Worm (Caenorhabditis elegans): ENCODE data around the gene nspc-19.

nspc-19 gene

ce11 chrX:14492441-14492840, 36.1 kb upstream of the nspc-19 start:
- TF ChIP-seq pbrm-1 (GFP tag; IDR thresholded peaks at IDR 0.05) = no peak
- TF ChIP-seq zim-3 (tag; optimal IDR thresholded peaks at IDR 0.05) = no peak
- TF ChIP-seq nhr-27 (tag; optimal IDR thresholded peaks at IDR 0.05) = no peak

- 0 out of 2 replicates have a peak, but pooled peaks have one; percentile 6 for TF ChIP-seq egl-18 (GFP tag; IDR thresholded peaks at IDR 0.05)
- no peak for TF ChIP-seq unc-130 (GFP tag; optimal IDR thresholded peaks at IDR 0.05)
These were observed 33.4 kb upstream of the nspc-19 start for ce11 chrX:14495075-14495474.

- no peak for TF ChIP-seq F39B2.1 (GFP tag; IDR thresholded peaks at IDR 0.05)
- TF ChIP-seq T26A5.8 (tag; optimal IDR thresholded peaks at IDR 0.05) = no peak
- no peak for TF ChIP-seq ztf-25 (GFP tag; IDR thresholded peaks at IDR 0.05)
- no peak for TF ChIP-seq ztf-26 (tag; optimal IDR thresholded peaks at IDR 0.05)
- no peak for TF ChIP-seq Y67H2A.10 (GFP tag; conservative IDR thresholded peaks at IDR 0.05)
- TF ChIP-seq lag-1 (GFP tag; IDR thresholded peaks at IDR 0.05) = no peak
These were observed 32.7 kb upstream of the nspc-19 start, which contains the start of gene ztf-14 for ce11 chrX:14495785-14496184. Gene ztf-14, plus strand, starts transcription at chrX:14496085.

ce11 chrX:14496545-14496944, 32.0 kb upstream of the nspc-19 start:
- TF ChIP-seq nhr-80 (tag; optimal IDR thresholded peaks at IDR 0.05) = peak; percentile 3
- TF ChIP-seq Y53F4B.3 (GFP tag; IDR thresholded peaks at IDR 0.05) = no peak
- TF ChIP-seq ceh-27 (GFP tag; optimal IDR thresholded peaks at IDR 0.05) = no peak

- TF ChIP-seq unc-62 (GFP tag; optimal IDR thresholded peaks at IDR 0.05) = peak; percentile 17
- TF ChIP-seq ztf-3 (GFP tag; optimal IDR thresholded peaks at IDR 0.05) = no peak
These were observed 28.6 kb upstream of the nspc-19 start for ce11 chrX:14499830-14500409.

ce11 chrX:14500422-14501058, 28.0 kb upstream of the nspc-19 start:
- TF ChIP-seq zim-3 (tag; optimal IDR thresholded peaks at IDR 0.05) (no peak), hlh-26 (GFP tag; conservative IDR thresholded peaks at IDR 0.05) (no peak), nhr-90 (tag; optimal IDR thresholded peaks at IDR 0.05) (peak; percentile 40), F22D6.2 (tag; optimal IDR thresholded peaks at IDR 0.05) (peak; percentile 24), lin-40 (tag; optimal IDR thresholded peaks at IDR 0.05) (peak; percentile 69), gei-17 (GFP tag; optimal IDR thresholded peaks at IDR 0.05) (peak; percentile 19), F55B11.4 (tag; optimal IDR thresholded peaks at IDR 0.05; ENCODE audit: borderline replicate concordance, insufficient read depth) (no peak), B0336.3 (GFP tag; IDR thresholded peaks at IDR 0.05) (peak; percentile 51; the same call in 1 of the 2 replicates), let-607 (tag; optimal IDR thresholded peaks at IDR 0.05) (peak in 1 of 2 experiments; percentile 88), lag-1 (GFP tag; IDR thresholded peaks at IDR 0.05) (no peak), Y67H2A.10 (GFP tag; conservative IDR thresholded peaks at IDR 0.05) (no peak), tlf-1 (GFP tag; optimal IDR thresholded peaks at IDR 0.05) (peak; percentile 72), ekl-4 (GFP tag; IDR thresholded peaks at IDR 0.05) (no peak), nhr-80 (tag; optimal IDR thresholded peaks at IDR 0.05) (peak; percentile 97), atf-7 (tag; optimal IDR thresholded peaks at IDR 0.05) (peak; percentile 92), snpc-4 (GFP tag; optimal IDR thresholded peaks at IDR 0.05) (no peak), snpc-4 (tag; optimal IDR thresholded peaks at IDR 0.05) (peak in 3 of 4 experiments; percentile 0 to 42 (median 28)), chd-7 (tag; optimal IDR thresholded peaks at IDR 0.05) (peak; percentile 69), sea-2 (GFP tag; IDR thresholded peaks at IDR 0.05) (no peak), tbp1 (GFP tag; optimal IDR thresholded peaks at IDR 0.05) (peak; percentile 46), nfya-1 (tag; optimal IDR thresholded peaks at IDR 0.05; ENCODE audit: borderline replicate concordance, insufficient read depth) (no peak), madf-6 (GFP tag; IDR thresholded peaks at IDR 0.05) (no peak), cebp-1 (GFP tag; IDR thresholded peaks at IDR 0.05) (no peak), cebp-1 (tag; optimal IDR thresholded peaks at IDR 0.05) (peak; percentile 50), pha-4 (tag; optimal IDR thresholded peaks at IDR 0.05) (peak; percentile 43), ZK185.1 (tag; optimal IDR thresholded peaks at IDR 0.05; ENCODE audit: poor library complexity, severe bottlenecking) (no peak), nhr-27 (tag; optimal IDR thresholded peaks at IDR 0.05) (no peak)
